Worm (Caenorhabditis elegans) whole organism, mixed stage, embryonic: Measurements from ENCODE around the gene R03H10.5.

Experiments used
- M03D4.4 ChIP-seq: sonication (generic microtip); optimal IDR thresholded peaks from 2 replicates; lab custom pipeline; 2017; ENCODE audit warnings: mild to moderate bottlenecking, missing genetic modification characterization, missing compliant biosample characterization
- bed-3 ChIP-seq: fragments of 200-800 bp; sonication (Bioruptor generic); optimal IDR thresholded peaks from 3 replicates; lab custom pipeline; 2018; ENCODE audit warnings: mild to moderate bottlenecking, missing genetic modification characterization, moderate library complexity, missing compliant biosample characterization
- blmp-1 ChIP-seq: fragments of 150-350 bp; optimal IDR thresholded peaks from 2 replicates; lab custom pipeline; 2014; ENCODE audit warnings: missing biosample characterization, missing genetic modification characterization
- ceh-43 ChIP-seq: fragments of 200-800 bp; sonication (Bioruptor generic); optimal IDR thresholded peaks from 2 replicates; lab custom pipeline; 2018; ENCODE audit warnings: mild to moderate bottlenecking, missing genetic modification characterization, moderate library complexity, missing compliant biosample characterization
- ceh-83 ChIP-seq: fragments of 200-800 bp; sonication (Bioruptor generic); optimal IDR thresholded peaks from 2 replicates; lab custom pipeline; 2018; ENCODE audit warnings: mild to moderate bottlenecking, missing genetic modification characterization, missing compliant biosample characterization
- ces-1 ChIP-seq: fragments of 150-350 bp; optimal IDR thresholded peaks from 2 replicates; lab custom pipeline; 2014; ENCODE audit warnings: missing biosample characterization, missing genetic modification reagents, missing genetic modification characterization
- cnd-1 ChIP-seq: fragments of 200-800 bp; sonication (Bioruptor generic); optimal IDR thresholded peaks from 2 replicates; lab custom pipeline; 2018; ENCODE audit warnings: mild to moderate bottlenecking, missing genetic modification characterization, missing compliant biosample characterization
- drap-1 ChIP-seq: fragments of 200-800 bp; sonication (Bioruptor generic); optimal IDR thresholded peaks from 3 replicates; lab custom pipeline; 2018; ENCODE audit warnings: mild to moderate bottlenecking, missing genetic modification characterization, missing compliant biosample characterization
- elt-1 ChIP-seq: sonication (generic microtip); optimal IDR thresholded peaks from 2 replicates; lab custom pipeline; 2017; ENCODE audit warnings: missing genetic modification characterization, mild to moderate bottlenecking, missing compliant biosample characterization, antibody characterized with exemption, moderate library complexity, borderline replicate concordance; ENCODE audit not compliant: insufficient read depth
- flh-1 ChIP-seq: fragments of 200-800 bp; sonication (Bioruptor generic); optimal IDR thresholded peaks from 2 replicates; lab custom pipeline; 2018; ENCODE audit warnings: mild to moderate bottlenecking, missing genetic modification characterization, moderate library complexity, missing compliant biosample characterization
- ham-2 ChIP-seq: fragments of 200-800 bp; sonication (Bioruptor generic); optimal IDR thresholded peaks from 2 replicates; lab custom pipeline; 2018; ENCODE audit warnings: mild to moderate bottlenecking, missing genetic modification characterization, missing compliant biosample characterization
- hlh-1 ChIP-seq: fragments of 150-350 bp; optimal IDR thresholded peaks from 2 replicates; lab custom pipeline; 2014; ENCODE audit warnings: missing biosample characterization, missing genetic modification reagents, missing genetic modification characterization
- lin-13 ChIP-seq: fragments of 150-350 bp; optimal IDR thresholded peaks from 2 replicates; lab custom pipeline; 2014; ENCODE audit warnings: missing biosample characterization, missing genetic modification characterization
- lin-32 ChIP-seq: fragments of 200-800 bp; sonication (Bioruptor generic); optimal IDR thresholded peaks from 2 replicates; lab custom pipeline; 2018; ENCODE audit warnings: mild to moderate bottlenecking, missing genetic modification characterization, missing compliant biosample characterization
- lsy-2 ChIP-seq: fragments of 150-350 bp; optimal IDR thresholded peaks from 2 replicates; lab custom pipeline; 2014; ENCODE audit warnings: missing biosample characterization, missing genetic modification characterization
- mab-5 ChIP-seq: fragments of 150-350 bp; optimal IDR thresholded peaks from 2 replicates; lab custom pipeline; 2014; ENCODE audit warnings: missing biosample characterization, missing genetic modification characterization
- mep-1 ChIP-seq: fragments of 150-350 bp; optimal IDR thresholded peaks from 2 replicates; lab custom pipeline; 2017; ENCODE audit warnings: missing biosample characterization, missing genetic modification reagents, missing genetic modification characterization, inconsistent platforms
- mls-2 ChIP-seq: sonication (generic microtip); optimal IDR thresholded peaks from 2 replicates; lab custom pipeline; 2016; ENCODE audit warnings: mild to moderate bottlenecking, missing genetic modification characterization, moderate library complexity, missing compliant biosample characterization
- nhr-12 ChIP-seq: fragments of 150-350 bp; optimal IDR thresholded peaks from 2 replicates; lab custom pipeline; 2014; ENCODE audit warnings: missing biosample characterization, missing genetic modification characterization
- nhr-2 ChIP-seq: fragments of 150-350 bp; optimal IDR thresholded peaks from 2 replicates; lab custom pipeline; 2014; ENCODE audit warnings: missing biosample characterization, missing genetic modification characterization
- nhr-237 ChIP-seq: fragments of 150-350 bp; optimal IDR thresholded peaks from 2 replicates; lab custom pipeline; 2014; ENCODE audit warnings: missing biosample characterization, missing genetic modification characterization
- nhr-28 ChIP-seq: fragments of 150-350 bp; optimal IDR thresholded peaks from 2 replicates; lab custom pipeline; 2014; ENCODE audit warnings: missing biosample characterization, missing genetic modification characterization
- nhr-76 ChIP-seq: sonication (generic microtip); optimal IDR thresholded peaks from 2 replicates; lab custom pipeline; 2017; ENCODE audit warnings: missing biosample characterization, missing genetic modification characterization
- pha-4 ChIP-seq: fragments of 150-350 bp; optimal IDR thresholded peaks from 2 replicates; lab custom pipeline; 2018; ENCODE audit warnings: missing biosample characterization, missing genetic modification reagents, missing genetic modification characterization
- sem-2 ChIP-seq: fragments of 200-800 bp; sonication (Bioruptor generic); optimal IDR thresholded peaks from 2 replicates; lab custom pipeline; 2018; ENCODE audit warnings: mild to moderate bottlenecking, missing genetic modification characterization, missing compliant biosample characterization
- sptf-1 ChIP-seq: sonication (generic microtip); optimal IDR thresholded peaks from 2 replicates; lab custom pipeline; 2017; ENCODE audit warnings: mild to moderate bottlenecking, missing genetic modification characterization, moderate library complexity, missing compliant biosample characterization
- tbx-8 ChIP-seq: fragments of 200-800 bp; sonication (Bioruptor generic); optimal IDR thresholded peaks from 2 replicates; lab custom pipeline; 2018; ENCODE audit warnings: mild to moderate bottlenecking, missing genetic modification characterization, moderate library complexity, missing compliant biosample characterization
- unc-120 ChIP-seq: sonication (generic microtip); optimal IDR thresholded peaks from 2 replicates; lab custom pipeline; 2017; ENCODE audit warnings: missing genetic modification characterization, missing compliant biosample characterization; ENCODE audit not compliant: poor library complexity, severe bottlenecking
- unc-62 ChIP-seq: fragments of 150-350 bp; optimal IDR thresholded peaks from 2 replicates; lab custom pipeline; 2014; ENCODE audit warnings: missing biosample characterization, missing genetic modification reagents, missing genetic modification characterization
- zip-8 ChIP-seq: fragments of 150-350 bp; optimal IDR thresholded peaks from 2 replicates; lab custom pipeline; 2014; ENCODE audit warnings: missing biosample characterization, missing genetic modification characterization
- ztf-11 ChIP-seq: fragments of 150-350 bp; optimal IDR thresholded peaks from 2 replicates; lab custom pipeline; 2014; ENCODE audit warnings: missing biosample characterization, missing genetic modification characterization

The R03H10.5 gene

ce11 chrII:4194127-4194526 lies 23.7 kb upstream of the R03H10.5 start, which contains the start of gene mth-2:
Gene mth-2 (minus strand): TSS chrII:4194314.
- TF ChIP-seq zip-8 (tag; lab: Kevin White, UChicago), result no peak

- no peak for TF ChIP-seq unc-120 (tag; lab: Kevin White, UChicago)
Observed at ce11 chrII:4186364-4186763, 16.0 kb upstream of the R03H10.5 start, which contains the start of gene cpna-1. Gene cpna-1 (plus strand): TSS chrII:4186664.

- TF ChIP-seq unc-62 (peak; percentile 29), nhr-12 (tag; lab: Kevin White, UChicago) (no peak), hlh-1 (tag; lab: Kevin White, UChicago) (peak; percentile 96), unc-120 (tag; lab: Kevin White, UChicago) (peak; percentile 58), nhr-2 (tag; lab: Kevin White, UChicago) (no peak)
Observed at ce11 chrII:4183979-4184378, 13.6 kb upstream of the R03H10.5 start.

- no peak for TF ChIP-seq sptf-1
- no peak for TF ChIP-seq unc-120 (tag; lab: Kevin White, UChicago)
- TF ChIP-seq unc-62, result no peak
- TF ChIP-seq lin-32 (GFP tag; lab: Kevin White, UChicago), result no peak
- TF ChIP-seq tbx-8 (GFP tag; lab: Kevin White, UChicago), result no peak
- TF ChIP-seq nhr-28 (tag; lab: Kevin White, UChicago), result no peak
- TF ChIP-seq lin-13 (tag; lab: Kevin White, UChicago), result no peak
- TF ChIP-seq ces-1, result no peak
- TF ChIP-seq ztf-11 (tag; lab: Kevin White, UChicago), result no peak
- TF ChIP-seq bed-3 (GFP tag; lab: Kevin White, UChicago), result no peak
- TF ChIP-seq nhr-76, result no peak
- no peak for TF ChIP-seq flh-1
- no peak for TF ChIP-seq cnd-1 (tag; lab: Kevin White, UChicago)
- TF ChIP-seq ceh-83 (GFP tag; lab: Kevin White, UChicago), result no peak
- TF ChIP-seq drap-1 (GFP tag; lab: Kevin White, UChicago), result no peak
Observed at ce11 chrII:4182364-4182763, 12.0 kb upstream of the R03H10.5 start, which contains the start of gene R03H10.11. Gene R03H10.11 (plus strand): TSS chrII:4182664.

ce11 chrII:4179897-4180296 lies 9.5 kb upstream of the R03H10.5 start, which contains the start of gene R03H10.1:
Gene R03H10.1 (plus strand): TSS chrII:4180248.
- TF ChIP-seq flh-1 (no peak), sem-2 (no peak), lin-32 (GFP tag; lab: Kevin White, UChicago) (no peak), tbx-8 (GFP tag; lab: Kevin White, UChicago) (no peak), mep-1 (no peak), blmp-1 (tag; lab: Kevin White, UChicago) (no peak), nhr-237 (tag; lab: Kevin White, UChicago) (no peak), mab-5 (tag; lab: Kevin White, UChicago) (no peak), ham-2 (GFP tag; lab: Kevin White, UChicago) (no peak), nhr-76 (no peak), ceh-83 (GFP tag; lab: Kevin White, UChicago) (no peak), unc-62 (no peak), cnd-1 (tag; lab: Kevin White, UChicago) (no peak), pha-4 (tag; lab: Kevin White, UChicago) (no peak), bed-3 (GFP tag; lab: Kevin White, UChicago) (no peak), ceh-43 (GFP tag; lab: Kevin White, UChicago) (no peak), M03D4.4 (tag; lab: Kevin White, UChicago) (no peak)

ce11 chrII:4178838-4179237 lies 8.4 kb upstream of the R03H10.5 start, which contains the start of gene R03H10.7:
Gene R03H10.7 (minus strand): TSS chrII:4178938.
- TF ChIP-seq drap-1 (GFP tag; lab: Kevin White, UChicago) (no peak), elt-1 (tag; lab: Kevin White, UChicago) (no peak), sem-2 (no peak), cnd-1 (tag; lab: Kevin White, UChicago) (no peak), mls-2 (tag; lab: Kevin White, UChicago) (no peak), nhr-28 (tag; lab: Kevin White, UChicago) (no peak), lsy-2 (tag; lab: Kevin White, UChicago) (no peak), blmp-1 (tag; lab: Kevin White, UChicago) (no peak), sptf-1 (no peak), mep-1 (no peak), ham-2 (GFP tag; lab: Kevin White, UChicago) (no peak), nhr-12 (tag; lab: Kevin White, UChicago) (no peak), pha-4 (tag; lab: Kevin White, UChicago) (no peak), ceh-83 (GFP tag; lab: Kevin White, UChicago) (no peak), bed-3 (GFP tag; lab: Kevin White, UChicago) (no peak), mab-5 (tag; lab: Kevin White, UChicago) (no peak), tbx-8 (GFP tag; lab: Kevin White, UChicago) (no peak), ces-1 (no peak)
